Worm (Caenorhabditis elegans) whole organism, midembryonic: ENCODE results near the gene stdh-4.

ENCODE experiments used
- T22C8.4 ChIP-seq: fragments of 200-800 bp; sonication (Bioruptor generic); IDR thresholded peaks from 2 replicates; pipeline ENCODE4 v1.3.6; 2022; ENCODE audit warnings: missing genetic modification characterization, missing compliant biosample characterization
- cog-1 ChIP-seq: sonication (generic microtip); optimal IDR thresholded peaks from 2 replicates; lab custom pipeline; 2016; ENCODE audit warnings: missing genetic modification characterization, missing compliant biosample characterization
- flt-1 ChIP-seq: fragments of 200-800 bp; sonication (Bioruptor generic); IDR thresholded peaks from 2 replicates; pipeline ENCODE4 v1.3.6; 2022; ENCODE audit warnings: missing genetic modification characterization, missing compliant biosample characterization
- klf-2 ChIP-seq: fragments of 200-800 bp; sonication (Bioruptor generic); conservative IDR thresholded peaks from 2 replicates; pipeline ENCODE4 v1.3.6; 2022; ENCODE audit warnings: missing genetic modification reagents, missing genetic modification characterization, missing compliant biosample characterization
- med-1 ChIP-seq: sonication (generic microtip); optimal IDR thresholded peaks from 2 replicates; lab custom pipeline; 2017; ENCODE audit warnings: missing genetic modification characterization, mild to moderate bottlenecking, missing compliant biosample characterization, antibody characterized with exemption, missing genetic modification reagents; ENCODE audit not compliant: insufficient read depth
- ref-1 ChIP-seq: fragments of 200-800 bp; sonication (Bioruptor generic); conservative IDR thresholded peaks from 2 replicates; pipeline ENCODE4 v1.3.6; 2022; ENCODE audit warnings: missing genetic modification reagents, missing genetic modification characterization, missing compliant biosample characterization
- tab-1 ChIP-seq: fragments of 200-800 bp; sonication (Bioruptor generic); IDR thresholded peaks from 2 replicates; pipeline ENCODE4 v1.3.6; 2022; ENCODE audit warnings: missing genetic modification characterization, missing compliant biosample characterization
- ztf-23 ChIP-seq: fragments of 200-800 bp; sonication (Bioruptor generic); IDR thresholded peaks from 2 replicates; pipeline ENCODE4 v1.3.6; 2022; ENCODE audit warnings: missing genetic modification reagents, missing genetic modification characterization, missing compliant biosample characterization
- ztf-29 ChIP-seq: fragments of 200-800 bp; sonication (Bioruptor generic); IDR thresholded peaks from 2 replicates; pipeline ENCODE4 v1.3.6; 2022; ENCODE audit warnings: missing genetic modification reagents, missing genetic modification characterization, missing compliant biosample characterization

The stdh-4 gene

ce11 chrV:8520846-8521553, 28.1 kb upstream of the stdh-4 start, which contains the start of the genes F45F2.11 and otpl-7:
F45F2.11 (minus strand) TSS chrV:8520896.
otpl-7 (plus strand) TSS chrV:8521503.
- TF ChIP-seq ref-1 (GFP tag; lab: Robert Waterston, UW): no peak
- no peak for TF ChIP-seq med-1 (GFP tag; lab: Kevin White, UChicago)
- no peak for TF ChIP-seq T22C8.4
- no peak for TF ChIP-seq tab-1 (GFP tag; lab: Robert Waterston, UW)
- no peak for TF ChIP-seq klf-2
- no peak for TF ChIP-seq cog-1 (tag; lab: Kevin White, UChicago)
- TF ChIP-seq ztf-23: no peak
- no peak for TF ChIP-seq flt-1 (GFP tag; lab: Robert Waterston, UW)
- TF ChIP-seq ztf-29 (GFP tag; lab: Robert Waterston, UW): no peak

DNA sequence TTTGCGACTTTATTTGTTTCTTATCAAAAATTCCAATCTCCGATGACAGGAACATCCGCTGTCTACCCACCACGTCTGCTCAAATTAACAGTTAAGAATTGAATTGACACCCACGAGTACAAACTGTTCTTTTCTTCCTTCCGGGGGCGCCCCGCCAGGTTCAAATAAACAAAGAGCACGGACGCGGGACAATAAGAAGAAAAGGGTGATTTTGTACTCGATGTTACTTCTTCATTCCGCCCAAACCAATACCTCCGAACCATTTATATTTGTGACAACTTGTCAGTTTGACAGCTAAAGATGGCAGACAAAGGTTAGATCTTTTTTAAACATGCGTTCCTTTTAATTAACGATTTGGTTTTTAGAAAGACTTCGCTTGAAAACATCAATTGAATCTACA, 23.3 kb upstream of the stdh-4 start, which contains the start of gene otpl-6:
Gene otpl-6 (plus strand): TSS at position 301 of the 400 bp plus-strand sequence.
- TF ChIP-seq med-1 (GFP tag; lab: Kevin White, UChicago) (no peak), klf-2 (no peak), ztf-29 (GFP tag; lab: Robert Waterston, UW) (no peak), tab-1 (GFP tag; lab: Robert Waterston, UW) (no peak), cog-1 (tag; lab: Kevin White, UChicago) (no peak), ref-1 (GFP tag; lab: Robert Waterston, UW) (no peak), T22C8.4 (no peak), flt-1 (GFP tag; lab: Robert Waterston, UW) (no peak), ztf-23 (no peak)

ce11 chrV:8529219-8529618, 19.9 kb upstream of the stdh-4 start, which contains the start of gene otpl-5:
otpl-5 (plus strand) TSS chrV:8529519.
- no peak for TF ChIP-seq T22C8.4
- no peak for TF ChIP-seq tab-1 (GFP tag; lab: Robert Waterston, UW)
- TF ChIP-seq ztf-23: no peak
- no peak for TF ChIP-seq med-1 (GFP tag; lab: Kevin White, UChicago)
- TF ChIP-seq ref-1 (GFP tag; lab: Robert Waterston, UW): no peak
- no peak for TF ChIP-seq ztf-29 (GFP tag; lab: Robert Waterston, UW)
- TF ChIP-seq cog-1 (tag; lab: Kevin White, UChicago): no peak
- TF ChIP-seq flt-1 (GFP tag; lab: Robert Waterston, UW): no peak

- peak; percentile 77 for TF ChIP-seq flt-1 (GFP tag; lab: Robert Waterston, UW)
These were observed 16.0 kb upstream of the stdh-4 start, which contains the start of the genes his-8 and his-7 for ce11 chrV:8533067-8533466. his-8 (minus strand) TSS chrV:8533086. his-7 (plus strand) TSS chrV:8533379.

- no peak for TF ChIP-seq tab-1 (GFP tag; lab: Robert Waterston, UW)
- no peak for TF ChIP-seq flt-1 (GFP tag; lab: Robert Waterston, UW)
- no peak for TF ChIP-seq cog-1 (tag; lab: Kevin White, UChicago)
- no peak for TF ChIP-seq med-1 (GFP tag; lab: Kevin White, UChicago)
- no peak for TF ChIP-seq ztf-23
These were observed 15.2 kb upstream of the stdh-4 start for ce11 chrV:8533916-8534315.

DNA sequence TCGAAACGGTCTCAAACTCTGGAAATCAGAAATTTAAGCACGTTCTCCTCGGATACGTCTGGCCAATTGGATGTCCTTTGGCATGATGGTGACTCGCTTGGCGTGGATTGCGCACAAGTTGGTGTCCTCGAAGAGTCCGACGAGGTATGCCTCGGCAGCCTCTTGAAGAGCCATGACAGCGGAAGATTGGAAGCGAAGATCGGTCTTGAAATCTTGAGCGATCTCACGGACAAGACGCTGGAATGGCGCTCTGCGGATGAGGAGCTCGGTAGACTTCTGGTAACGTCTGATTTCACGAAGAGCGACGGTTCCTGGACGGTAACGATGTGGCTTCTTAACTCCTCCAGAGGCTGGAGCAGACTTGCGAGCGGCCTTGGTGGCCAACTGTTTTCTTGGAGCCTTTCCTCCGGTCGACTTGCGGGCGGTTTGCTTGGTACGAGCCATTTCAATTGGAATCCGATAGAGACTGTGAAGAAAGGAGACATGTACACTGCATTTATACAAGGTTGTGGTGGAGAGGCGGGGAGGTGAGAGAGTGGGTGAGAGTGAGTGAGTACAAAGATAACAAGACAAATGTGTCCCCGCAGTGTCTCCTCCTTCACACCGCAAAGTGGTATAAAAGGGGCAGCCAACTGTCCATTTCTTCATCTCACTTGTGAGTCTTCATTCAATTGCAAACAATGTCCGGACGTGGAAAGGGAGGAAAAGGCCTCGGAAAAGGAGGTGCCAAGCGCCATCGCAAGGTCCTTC, 14.4 kb upstream of the stdh-4 start, which contains the start of the genes his-6 and his-5:
Gene his-6 (minus strand): TSS at position 444 of the 750 bp plus-strand sequence.
Gene his-5 (plus strand): TSS at position 681 of the 750 bp plus-strand sequence.
- TF ChIP-seq klf-2 (0 out of 2 replicates have a peak, but pooled peaks have one; percentile 29), ztf-23 (peak; percentile 73; the same call in 1 of the 2 replicates), cog-1 (tag; lab: Kevin White, UChicago) (peak; percentile 2), flt-1 (GFP tag; lab: Robert Waterston, UW) (peak; percentile 72), ztf-29 (GFP tag; lab: Robert Waterston, UW) (peak; percentile 31; the same call in 1 of the 2 replicates)

DNA sequence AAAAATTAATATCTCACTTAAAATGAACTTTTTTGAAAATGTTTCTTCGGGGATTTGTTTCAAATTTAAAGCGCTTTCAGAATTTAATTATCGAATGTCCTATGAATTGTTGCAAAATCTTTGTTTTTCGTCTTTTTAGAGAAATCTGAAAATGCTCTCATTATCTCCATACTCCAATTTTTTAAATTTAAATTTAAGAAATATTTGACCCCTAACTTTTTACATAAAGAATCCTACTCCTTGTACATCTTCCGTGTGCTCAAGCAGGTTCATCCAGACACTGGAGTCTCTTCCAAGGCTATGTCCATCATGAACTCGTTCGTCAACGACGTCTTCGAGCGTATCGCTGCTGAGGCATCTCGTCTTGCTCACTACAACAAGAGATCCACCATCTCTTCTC, 12.9 kb upstream of the stdh-4 start, which contains the start of gene his-39:
Gene his-39 (plus strand): TSS at position 301 of the 400 bp plus-strand sequence.
- TF ChIP-seq klf-2 (no peak), tab-1 (GFP tag; lab: Robert Waterston, UW) (no peak), T22C8.4 (no peak), flt-1 (GFP tag; lab: Robert Waterston, UW) (no peak), ref-1 (GFP tag; lab: Robert Waterston, UW) (no peak), ztf-23 (no peak), med-1 (GFP tag; lab: Kevin White, UChicago) (no peak), cog-1 (tag; lab: Kevin White, UChicago) (no peak), ztf-29 (GFP tag; lab: Robert Waterston, UW) (no peak)

DNA sequence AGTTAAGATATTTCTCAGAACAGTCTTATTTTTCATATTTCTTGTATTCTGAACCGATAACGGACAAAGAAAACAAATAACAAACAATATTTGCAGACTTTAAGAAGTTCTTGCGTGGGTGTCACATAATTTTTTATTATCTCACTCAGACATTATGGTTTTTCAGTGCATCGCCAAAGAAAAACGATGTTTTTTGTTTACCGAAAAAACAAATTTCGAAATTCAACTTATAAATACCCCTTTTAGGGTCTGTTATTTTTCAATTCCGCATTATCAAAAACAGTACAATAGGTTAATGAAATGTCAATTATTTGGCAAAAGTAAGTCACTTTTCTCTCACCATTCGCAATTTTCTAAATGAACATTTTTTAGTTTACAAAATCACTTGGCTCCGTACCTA, 12.1 kb upstream of the stdh-4 start, which contains the start of gene otpl-4:
Gene otpl-4 (plus strand): TSS at position 301 of the 400 bp plus-strand sequence.
- TF ChIP-seq med-1 (GFP tag; lab: Kevin White, UChicago) (no peak), ztf-29 (GFP tag; lab: Robert Waterston, UW) (no peak), tab-1 (GFP tag; lab: Robert Waterston, UW) (no peak), klf-2 (no peak), ref-1 (GFP tag; lab: Robert Waterston, UW) (no peak), ztf-23 (no peak)

DNA sequence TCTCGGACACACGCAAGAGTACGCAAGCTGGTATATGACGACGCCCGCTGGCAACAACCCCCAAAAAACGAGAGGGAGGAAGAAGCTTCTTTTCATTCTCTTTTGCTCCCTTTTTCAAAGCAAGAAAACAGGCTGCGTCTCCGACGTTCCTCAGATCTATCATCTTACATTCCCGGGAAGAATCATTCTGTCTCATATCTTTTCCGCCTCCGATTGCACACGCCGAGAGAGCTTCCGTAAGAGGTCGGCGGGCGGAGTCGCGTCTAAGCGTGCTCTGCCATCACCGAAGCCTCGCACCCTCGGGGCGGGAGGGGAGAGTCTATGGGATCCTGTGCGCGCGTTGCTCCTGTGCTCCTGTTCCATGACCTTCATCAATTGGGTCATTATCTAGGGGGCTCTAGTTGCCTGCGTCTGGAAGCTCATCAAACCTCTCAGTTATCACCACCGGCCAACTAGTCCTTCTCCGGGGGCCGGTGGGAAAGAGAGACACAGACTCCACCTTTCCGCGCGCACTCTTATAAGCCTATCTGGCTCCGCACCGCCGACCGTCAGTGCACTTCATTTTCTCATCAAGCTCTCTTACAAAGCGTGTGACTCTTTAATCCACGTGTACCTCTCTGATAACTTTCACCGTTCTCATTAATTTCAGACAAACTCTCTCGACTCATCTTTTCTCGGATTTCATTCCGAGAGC, 3.4 kb upstream of the stdh-4 start, which contains the start of the genes slc-17.8 and asns-1:
Gene slc-17.8 (minus strand): TSS at position 51 of the 694 bp plus-strand sequence.
Gene asns-1 (plus strand): TSS at position 644 of the 694 bp plus-strand sequence.
- TF ChIP-seq ref-1 (GFP tag; lab: Robert Waterston, UW): no peak
- TF ChIP-seq klf-2: no peak
- TF ChIP-seq T22C8.4: no peak
- TF ChIP-seq med-1 (GFP tag; lab: Kevin White, UChicago): no peak
- TF ChIP-seq cog-1 (tag; lab: Kevin White, UChicago): no peak
- TF ChIP-seq flt-1 (GFP tag; lab: Robert Waterston, UW): no peak
- no peak for TF ChIP-seq ztf-29 (GFP tag; lab: Robert Waterston, UW)
- no peak for TF ChIP-seq tab-1 (GFP tag; lab: Robert Waterston, UW)
- no peak for TF ChIP-seq ztf-23
